Fruit fly (Drosophila melanogaster): ENCODE data around the gene CG32641.

Gene CG32641

DNA sequence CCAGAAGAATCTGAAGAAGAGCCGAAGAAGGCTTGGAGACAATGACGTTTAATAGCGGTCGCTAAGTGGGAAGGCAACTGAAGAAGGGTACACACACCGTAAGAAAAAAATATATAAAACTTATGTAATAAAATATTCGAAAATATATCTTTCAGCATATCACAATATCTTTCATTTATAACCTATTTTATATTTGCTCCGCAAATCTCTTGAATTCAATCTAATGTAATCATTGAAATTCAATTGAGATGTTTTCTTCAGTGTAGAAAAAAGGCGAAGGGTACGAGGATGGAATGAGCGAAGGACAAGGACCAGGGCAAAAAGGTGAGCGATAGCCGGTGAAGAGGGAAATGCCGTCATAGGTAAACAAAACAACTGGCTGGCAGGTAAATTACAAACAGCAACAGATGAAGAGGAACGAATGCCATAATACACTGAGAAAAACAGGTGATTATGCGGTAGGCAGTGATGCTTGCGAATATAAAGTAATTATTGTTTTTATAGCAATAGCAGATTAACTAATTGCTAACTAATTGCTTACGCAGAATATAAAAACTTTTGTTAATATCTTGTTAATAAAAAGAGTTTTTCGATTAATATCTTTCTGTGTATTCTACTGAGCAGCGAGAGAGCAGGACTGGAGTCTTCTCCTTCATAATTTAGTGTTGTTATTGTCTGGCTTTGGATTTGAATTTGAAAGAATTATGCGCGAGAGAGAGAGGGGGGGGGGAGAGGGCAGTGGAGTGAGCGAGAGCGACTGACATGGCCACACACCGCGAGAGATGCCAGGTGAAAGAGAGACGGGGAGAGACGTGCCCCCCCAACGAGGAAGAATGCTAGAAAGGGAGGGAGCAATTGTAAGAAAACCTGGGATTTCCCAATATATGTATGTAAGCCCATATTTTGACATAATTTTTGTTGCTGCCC, 49.8 kb downstream of the CG32641 start (continued):
- TF ChIP-seq CG2712 (tag; optimal IDR thresholded peaks at IDR 0.05) (peak; percentile 94), Mes4 (GFP tag; optimal IDR thresholded peaks at IDR 0.05) (peak; percentile 72), Hr39 (optimal IDR thresholded peaks at IDR 0.05) (no peak), CG12769 (tag; optimal IDR thresholded peaks at IDR 0.05) (peak; percentile 80), CG42726 (GFP tag; IDR thresholded peaks at IDR 0.05; ENCODE audit: partially characterized antibody) (no peak), gcm2 (GFP tag; optimal IDR thresholded peaks at IDR 0.05) (peak; percentile 66), Camta (GFP tag; optimal IDR thresholded peaks at IDR 0.05) (peak; percentile 76), Scr (GFP tag; IDR thresholded peaks at IDR 0.05; ENCODE audit: partially characterized antibody) (no peak), B-H1 (GFP tag; IDR thresholded peaks at IDR 0.05) (peak; percentile 69), Hr51 (GFP tag; optimal IDR thresholded peaks at IDR 0.05) (peak; percentile 62 to 80), amos (GFP tag; IDR thresholded peaks at IDR 0.05; ENCODE audit: partially characterized antibody) (no peak), Fer3 (tag; optimal IDR thresholded peaks at IDR 0.05) (peak; percentile 56), CG7745 (tag; optimal IDR thresholded peaks at IDR 0.05) (peak; percentile 44), ranshi (GFP tag; IDR thresholded peaks at IDR 0.05) (peak; percentile 78), CG14965 (GFP tag; optimal IDR thresholded peaks at IDR 0.05; ENCODE audit: borderline replicate concordance) (peak; percentile 55), ash1 (GFP tag; optimal IDR thresholded peaks at IDR 0.05) (no peak), Elba2 (GFP tag; optimal IDR thresholded peaks at IDR 0.05) (peak; percentile 80), p53 (GFP tag; optimal IDR thresholded peaks at IDR 0.05) (peak; percentile 36), HmgD (GFP tag; optimal IDR thresholded peaks at IDR 0.05) (no peak), CG5953 (GFP tag; IDR thresholded peaks at IDR 0.05) (peak; percentile 39; the same call in 1 of the 2 replicates), PHDP (tag; optimal IDR thresholded peaks at IDR 0.05) (peak; percentile 61), CG4328 (GFP tag; optimal IDR thresholded peaks at IDR 0.05) (peak; percentile 49), nau (GFP tag; optimal IDR thresholded peaks at IDR 0.05) (peak; percentile 37), CG3407 (GFP tag; optimal IDR thresholded peaks at IDR 0.05) (peak; percentile 74), eyg (GFP tag; optimal IDR thresholded peaks at IDR 0.05) (peak; percentile 44), Sin3A (optimal IDR thresholded peaks at IDR 0.05) (no peak), CG9876 (GFP tag; optimal IDR thresholded peaks at IDR 0.05) (peak; percentile 62), lmd (GFP tag; IDR thresholded peaks at IDR 0.05) (peak; percentile 75), zf30C (GFP tag; optimal IDR thresholded peaks at IDR 0.05) (peak; percentile 98), CG2129 (GFP tag; IDR thresholded peaks at IDR 0.05; ENCODE audit: partially characterized antibody) (no peak), Hand (GFP tag; optimal IDR thresholded peaks at IDR 0.05) (peak; percentile 46), usp (GFP tag; optimal IDR thresholded peaks at IDR 0.05) (no peak), Hr78 (GFP tag; optimal IDR thresholded peaks at IDR 0.05) (peak in 1 of 2 experiments; percentile 39), CG10274 (GFP tag; optimal IDR thresholded peaks at IDR 0.05) (peak; percentile 56), fd96Cb (tag; optimal IDR thresholded peaks at IDR 0.05) (peak; percentile 76), hth (optimal IDR thresholded peaks at IDR 0.05) (no peak), CG6813 (GFP tag; optimal IDR thresholded peaks at IDR 0.05) (peak; percentile 60), Xrp1 (GFP tag; IDR thresholded peaks at IDR 0.05) (peak; percentile 91), wor (GFP tag; IDR thresholded peaks at IDR 0.05) (peak; percentile 47), lab (GFP tag; optimal IDR thresholded peaks at IDR 0.05) (peak; percentile 76), row (GFP tag; IDR thresholded peaks at IDR 0.05) (peak; percentile 89), CG4282 (GFP tag; optimal IDR thresholded peaks at IDR 0.05) (no peak), Six4 (GFP tag; optimal IDR thresholded peaks at IDR 0.05) (peak; percentile 79), CG7556 (GFP tag; optimal IDR thresholded peaks at IDR 0.05) (peak; percentile 85), grn (GFP tag; optimal IDR thresholded peaks at IDR 0.05) (peak; percentile 0), odd (GFP tag; optimal IDR thresholded peaks at IDR 0.05) (peak; percentile 46), dmrt11E (tag; optimal IDR thresholded peaks at IDR 0.05) (peak; percentile 96), Dfd (GFP tag; optimal IDR thresholded peaks at IDR 0.05) (no peak), CG12104 (GFP tag; optimal IDR thresholded peaks at IDR 0.05) (peak; percentile 66)

Data from whole organism, embryonic.